Fruit fly (Drosophila melanogaster): ENCODE data around the gene CG6661.
A peak's percentile ranks its signal among the peaks of the same experiment; 100 is the strongest.

CG6661 gene

DNA sequence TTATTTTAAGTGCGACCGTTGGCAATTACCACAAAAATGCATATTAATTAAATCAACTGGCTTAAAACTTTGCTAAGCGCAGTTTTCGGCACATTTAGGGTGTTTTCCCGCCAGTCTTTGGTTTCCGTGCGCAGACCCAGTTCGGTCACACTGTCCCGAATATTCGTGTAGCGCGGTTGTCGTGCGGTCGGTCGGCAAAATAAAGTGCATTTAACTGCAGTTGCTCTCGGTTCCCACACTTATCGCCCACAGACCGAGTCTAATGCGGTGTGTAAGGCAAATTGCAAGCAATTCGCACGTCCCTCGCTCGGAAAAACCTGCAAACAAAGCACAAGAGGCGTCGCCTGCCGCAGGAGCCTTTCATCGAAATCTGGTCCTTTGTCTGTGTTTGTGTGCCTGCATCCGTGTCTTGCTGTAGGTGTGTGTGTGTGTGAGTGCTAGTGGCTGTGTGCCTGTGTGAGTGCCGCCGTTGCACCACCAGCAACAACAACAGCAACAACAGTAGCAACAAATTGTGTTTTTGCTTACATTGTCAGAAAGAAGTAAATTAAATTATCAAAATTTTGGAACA, 18.6 kb downstream of the CG6661 start, which contains the start of the genes CG13484 and Frl (continued):
- peak; percentile 1 for TF ChIP-seq CG4424 (GFP tag; optimal IDR thresholded peaks at IDR 0.05)
- peak; percentile 13; the same call in 1 of the 2 replicates for TF ChIP-seq lmd (GFP tag; IDR thresholded peaks at IDR 0.05)
- peak; percentile 30 for TF ChIP-seq CG12299 (tag; optimal IDR thresholded peaks at IDR 0.05)
- TF ChIP-seq CG8765 (GFP tag; IDR thresholded peaks at IDR 0.05), result no peak
- peak; percentile 6 for TF ChIP-seq Dad (GFP tag; optimal IDR thresholded peaks at IDR 0.05)
- no peak for TF ChIP-seq CG13123 (GFP tag; optimal IDR thresholded peaks at IDR 0.05)
- TF ChIP-seq chn (GFP tag; optimal IDR thresholded peaks at IDR 0.05), result no peak
- TF ChIP-seq CG34422 (GFP tag; IDR thresholded peaks at IDR 0.05), result peak; percentile 82
- no peak for TF ChIP-seq Dip2 (GFP tag; IDR thresholded peaks at IDR 0.05)
- TF ChIP-seq Blimp-1 (GFP tag; optimal IDR thresholded peaks at IDR 0.05), result peak; percentile 20
- TF ChIP-seq GATAe (GFP tag; conservative IDR thresholded peaks at IDR 0.05), result no peak
- 0 out of 2 replicates have a peak, but pooled peaks have one; percentile 29 for TF ChIP-seq tna (GFP tag; IDR thresholded peaks at IDR 0.05; ENCODE audit: partially characterized antibody)
- TF ChIP-seq danr (GFP tag; IDR thresholded peaks at IDR 0.05), result no peak
- no peak for TF ChIP-seq hb (GFP tag; IDR thresholded peaks at IDR 0.05; ENCODE audit: partially characterized antibody)
- peak; percentile 96 for TF ChIP-seq CG17186 (GFP tag; optimal IDR thresholded peaks at IDR 0.05)
- TF ChIP-seq Rfx (GFP tag; IDR thresholded peaks at IDR 0.05), result peak; percentile 68
- TF ChIP-seq NC2β (GFP tag; optimal IDR thresholded peaks at IDR 0.05), result peak; percentile 65
- no peak for TF ChIP-seq CG30403 (GFP tag; optimal IDR thresholded peaks at IDR 0.05)
- no peak for TF ChIP-seq CG3281 (GFP tag; optimal IDR thresholded peaks at IDR 0.05)
- TF ChIP-seq eve (GFP tag; optimal IDR thresholded peaks at IDR 0.05), result no peak
- TF ChIP-seq slp2 (GFP tag; optimal IDR thresholded peaks at IDR 0.05), result no peak
- no peak for TF ChIP-seq pfk (GFP tag; optimal IDR thresholded peaks at IDR 0.05)
- peak; percentile 20 for TF ChIP-seq CG18262 (tag; optimal IDR thresholded peaks at IDR 0.05)
- TF ChIP-seq CG9437 (GFP tag; optimal IDR thresholded peaks at IDR 0.05), result no peak
- TF ChIP-seq D19A (tag; optimal IDR thresholded peaks at IDR 0.05), result peak; percentile 2
- peak; percentile 43 for TF ChIP-seq Mes4 (GFP tag; optimal IDR thresholded peaks at IDR 0.05)
- no peak for TF ChIP-seq CG4328 (GFP tag; optimal IDR thresholded peaks at IDR 0.05)
- TF ChIP-seq CG34376 (GFP tag; optimal IDR thresholded peaks at IDR 0.05), result peak; percentile 48
- peak in 1 of 2 experiments; percentile 16 for TF ChIP-seq Hr51 (GFP tag; optimal IDR thresholded peaks at IDR 0.05)
- no peak for TF ChIP-seq ara (GFP tag; IDR thresholded peaks at IDR 0.05)
- TF ChIP-seq CG8478 (optimal IDR thresholded peaks at IDR 0.05), result no peak
- TF ChIP-seq CG15696 (tag; optimal IDR thresholded peaks at IDR 0.05), result peak; percentile 4
- TF ChIP-seq ab (GFP tag; optimal IDR thresholded peaks at IDR 0.05), result no peak
- TF ChIP-seq CG11085 (GFP tag; IDR thresholded peaks at IDR 0.05), result no peak
- TF ChIP-seq H15 (GFP tag; IDR thresholded peaks at IDR 0.05), result no peak
- TF ChIP-seq al (GFP tag; IDR thresholded peaks at IDR 0.05), result no peak
- TF ChIP-seq bigmax (GFP tag; optimal IDR thresholded peaks at IDR 0.05), result peak; percentile 12
- no peak for TF ChIP-seq HmgD (GFP tag; optimal IDR thresholded peaks at IDR 0.05)
- peak; percentile 59 for TF ChIP-seq Mad (GFP tag; optimal IDR thresholded peaks at IDR 0.05)
- TF ChIP-seq CG13287 (GFP tag; IDR thresholded peaks at IDR 0.05; ENCODE audit: partially characterized antibody), result peak; percentile 56; the same call in 1 of the 2 replicates
- peak in 1 of 2 experiments; percentile 39 for TF ChIP-seq dpn (GFP tag; optimal IDR thresholded peaks at IDR 0.05)
- no peak for TF ChIP-seq cwo (GFP tag; optimal IDR thresholded peaks at IDR 0.05)
- TF ChIP-seq CG17912 (GFP tag; optimal IDR thresholded peaks at IDR 0.05), result no peak
- no peak for TF ChIP-seq ash1 (GFP tag; optimal IDR thresholded peaks at IDR 0.05)
- no peak for TF ChIP-seq btn (GFP tag; optimal IDR thresholded peaks at IDR 0.05)
- no peak; the same call in 2 of the 3 replicates for TF ChIP-seq ken (GFP tag; IDR thresholded peaks at IDR 0.05)
- peak; percentile 100 for TF ChIP-seq gfzf (GFP tag; optimal IDR thresholded peaks at IDR 0.05)
- TF ChIP-seq tx (GFP tag; optimal IDR thresholded peaks at IDR 0.05), result no peak
- TF ChIP-seq usp (GFP tag; optimal IDR thresholded peaks at IDR 0.05), result no peak
- no peak for TF ChIP-seq Rx (GFP tag; IDR thresholded peaks at IDR 0.05)
- peak; percentile 90 for TF ChIP-seq CG4360 (GFP tag; IDR thresholded peaks at IDR 0.05)
